Worm (Caenorhabditis elegans) whole organism, young adult: ENCODE data around the gene cyp-13A3.

Experiments used
- B0336.3 ChIP-seq: fragments of 200-800 bp; sonication (Bioruptor generic); IDR thresholded peaks from 2 replicates; pipeline ENCODE4 v1.3.6; 2022; ENCODE audit warnings: missing genetic modification characterization, missing compliant biosample characterization
- C06A6.2 ChIP-seq: fragments of 200-800 bp; sonication (Bioruptor generic); conservative IDR thresholded peaks from 2 replicates; pipeline ENCODE4 v1.3.6; 2022; ENCODE audit warnings: missing genetic modification characterization, missing compliant biosample characterization
- F10E7.11 ChIP-seq: sonication (generic microtip); optimal IDR thresholded peaks from 2 replicates; lab custom pipeline; 2017; ENCODE audit warnings: mild to moderate bottlenecking, missing genetic modification characterization, moderate library complexity, missing compliant biosample characterization
- F23B12.7 ChIP-seq: sonication (generic microtip); optimal IDR thresholded peaks from 2 replicates; lab custom pipeline; 2017; ENCODE audit warnings: missing genetic modification characterization, mild to moderate bottlenecking, missing compliant biosample characterization, antibody characterized with exemption, moderate library complexity; ENCODE audit not compliant: insufficient read depth
- F33H1.4 ChIP-seq: fragments of 200-800 bp; sonication (Bioruptor generic); IDR thresholded peaks from 2 replicates; pipeline ENCODE4 v1.3.6; 2022; ENCODE audit warnings: missing genetic modification reagents, missing genetic modification characterization, missing compliant biosample characterization
- F37B4.10 ChIP-seq: fragments of 200-800 bp; sonication (Bioruptor generic); IDR thresholded peaks from 2 replicates; pipeline ENCODE4 v1.3.6; 2022; ENCODE audit warnings: missing genetic modification characterization, missing compliant biosample characterization
- F49E8.2 ChIP-seq: sonication (generic microtip); optimal IDR thresholded peaks from 3 replicates; lab custom pipeline; 2017; ENCODE audit warnings: missing genetic modification characterization, mild to moderate bottlenecking, missing compliant biosample characterization, antibody characterized with exemption, moderate library complexity; ENCODE audit not compliant: insufficient read depth
- F57C9.4 ChIP-seq: sonication (generic microtip); optimal IDR thresholded peaks from 2 replicates; lab custom pipeline; 2017; ENCODE audit warnings: mild to moderate bottlenecking, missing genetic modification characterization, missing compliant biosample characterization
- T26A5.8 ChIP-seq: sonication (generic microtip); optimal IDR thresholded peaks from 2 replicates; lab custom pipeline; 2016; ENCODE audit warnings: missing genetic modification characterization, missing compliant biosample characterization
- Y53F4B.3 ChIP-seq: fragments of 200-800 bp; sonication (Bioruptor generic); IDR thresholded peaks from 2 replicates; pipeline ENCODE4 v1.3.6; 2022; ENCODE audit warnings: missing genetic modification reagents, missing genetic modification characterization, missing compliant biosample characterization
- Y67H2A.10 ChIP-seq: fragments of 200-800 bp; sonication (Bioruptor generic); conservative IDR thresholded peaks from 2 replicates; pipeline ENCODE4 v1.3.6; 2022; ENCODE audit warnings: missing genetic modification reagents, missing genetic modification characterization, missing compliant biosample characterization
- Y95B8A.8 ChIP-seq: fragments of 200-800 bp; sonication (Bioruptor generic); IDR thresholded peaks from 2 replicates; pipeline ENCODE4 v1.3.6; 2022; ENCODE audit warnings: missing genetic modification reagents, missing genetic modification characterization, missing compliant biosample characterization
- ZK185.1 ChIP-seq: sonication (generic microtip); optimal IDR thresholded peaks from 2 replicates; lab custom pipeline; 2016; ENCODE audit warnings: mild to moderate bottlenecking, missing genetic modification characterization, missing compliant biosample characterization; ENCODE audit not compliant: poor library complexity, severe bottlenecking
- ama-1 ChIP-seq, 3 experiments: fragments of 150-350 bp in 1 of 3; sonication (generic microtip) in 2 of 3; optimal IDR thresholded peaks; 2 replicates each; lab custom pipeline; 2014 to 2018; ENCODE audit warnings: missing biosample characterization in 2 of 3, missing genetic modification characterization in 2 of 3, missing genetic modification reagents in 2 of 3
- atf-7 ChIP-seq: sonication (generic microtip); optimal IDR thresholded peaks from 2 replicates; lab custom pipeline; 2017; ENCODE audit warnings: mild to moderate bottlenecking, missing genetic modification characterization, missing compliant biosample characterization
- bed-2 ChIP-seq: fragments of 200-800 bp; sonication (Bioruptor generic); IDR thresholded peaks from 2 replicates; pipeline ENCODE4 v1.3.6; 2022; ENCODE audit warnings: missing genetic modification reagents, missing genetic modification characterization, missing compliant biosample characterization
- ccch-3 ChIP-seq: fragments of 200-800 bp; sonication (Bioruptor generic); optimal IDR thresholded peaks from 2 replicates; lab custom pipeline; 2018; ENCODE audit warnings: mild to moderate bottlenecking, missing genetic modification characterization, missing compliant biosample characterization
- cebp-1 ChIP-seq, 2 experiments: fragments of 200-800 bp in 1 of 2; sonication (Bioruptor generic) in 1 of 2; sonication (generic microtip) in 1 of 2; IDR thresholded peaks in 1 of 2; optimal IDR thresholded peaks in 1 of 2; 2 replicates each; pipeline versions ENCODE4 v1.3.6 to Lab custom; 2017 to 2022; ENCODE audit warnings: missing compliant biosample characterization in 2 of 2, missing genetic modification characterization in 2 of 2, mild to moderate bottlenecking in 1 of 2, missing genetic modification reagents in 1 of 2, moderate library complexity in 1 of 2
- ceh-58 ChIP-seq: fragments of 200-800 bp; sonication (Bioruptor generic); IDR thresholded peaks from 2 replicates; pipeline ENCODE4 v1.3.6; 2022; ENCODE audit warnings: missing genetic modification characterization, missing compliant biosample characterization
- ceh-79 ChIP-seq: sonication (generic microtip); optimal IDR thresholded peaks from 2 replicates; lab custom pipeline; 2017; ENCODE audit warnings: mild to moderate bottlenecking, missing genetic modification characterization, missing compliant biosample characterization
- efl-1 ChIP-seq: fragments of 150-350 bp; optimal IDR thresholded peaks from 2 replicates; lab custom pipeline; 2014; ENCODE audit warnings: missing biosample characterization, missing genetic modification reagents, missing genetic modification characterization
- egl-18 ChIP-seq: fragments of 200-800 bp; sonication (Bioruptor generic); IDR thresholded peaks from 2 replicates; pipeline ENCODE4 v1.3.6; 2022; ENCODE audit warnings: missing genetic modification reagents, missing genetic modification characterization, missing compliant biosample characterization
- ets-4 ChIP-seq: fragments of 200-800 bp; sonication (Bioruptor generic); optimal IDR thresholded peaks from 2 replicates; lab custom pipeline; 2018; ENCODE audit warnings: mild to moderate bottlenecking, missing genetic modification characterization, missing compliant biosample characterization
- hlh-12 ChIP-seq: sonication (generic microtip); optimal IDR thresholded peaks from 2 replicates; lab custom pipeline; 2016; ENCODE audit warnings: missing genetic modification characterization, missing compliant biosample characterization
- hlh-26 ChIP-seq: fragments of 200-800 bp; sonication (Bioruptor generic); conservative IDR thresholded peaks from 2 replicates; pipeline ENCODE4 v1.3.6; 2022; ENCODE audit warnings: missing genetic modification reagents, missing genetic modification characterization, missing compliant biosample characterization
- hmg-20 ChIP-seq: fragments of 200-800 bp; sonication (Bioruptor generic); IDR thresholded peaks from 2 replicates; pipeline ENCODE4 v1.3.6; 2022; ENCODE audit warnings: missing genetic modification reagents, missing genetic modification characterization, missing compliant biosample characterization
- let-526 ChIP-seq: fragments of 200-800 bp; sonication (Bioruptor generic); IDR thresholded peaks from 2 replicates; pipeline ENCODE4 v1.3.6; 2022; ENCODE audit warnings: missing genetic modification reagents, missing genetic modification characterization, missing compliant biosample characterization
- lsl-1 ChIP-seq: fragments of 200-800 bp; sonication (Bioruptor generic); optimal IDR thresholded peaks from 2 replicates; lab custom pipeline; 2018; ENCODE audit warnings: mild to moderate bottlenecking, missing genetic modification characterization, moderate library complexity, missing compliant biosample characterization
- madf-3 ChIP-seq: fragments of 200-800 bp; sonication (Bioruptor generic); IDR thresholded peaks from 2 replicates; pipeline ENCODE4 v1.3.6; 2022; ENCODE audit warnings: missing genetic modification reagents, missing genetic modification characterization, missing compliant biosample characterization
- nfya-1 ChIP-seq: sonication (generic microtip); optimal IDR thresholded peaks from 2 replicates; lab custom pipeline; 2017; ENCODE audit warnings: antibody characterized with exemption, missing compliant biosample characterization, missing genetic modification characterization, borderline replicate concordance; ENCODE audit not compliant: insufficient read depth
- pha-4 ChIP-seq: fragments of 150-350 bp; sonication (generic microtip); optimal IDR thresholded peaks from 2 replicates; lab custom pipeline; 2014; ENCODE audit warnings: missing biosample characterization, missing genetic modification reagents, missing genetic modification characterization
- rec-8 ChIP-seq, 2 experiments: sonication (generic microtip); optimal IDR thresholded peaks; 2 replicates each; lab custom pipeline; 2016; ENCODE audit warnings: mild to moderate bottlenecking in 2 of 2, missing genetic modification characterization in 2 of 2, missing genetic modification reagents in 2 of 2, missing genotype in 2 of 2, missing biosample characterization in 1 of 2, missing compliant biosample characterization in 1 of 2, moderate library complexity in 1 of 2
- repo-1 ChIP-seq: sonication (generic microtip); optimal IDR thresholded peaks from 2 replicates; lab custom pipeline; 2017; ENCODE audit warnings: mild to moderate bottlenecking, missing genetic modification characterization, missing compliant biosample characterization
- rpc-1 ChIP-seq, 2 experiments: fragments of 150-350 bp in 1 of 2; sonication (generic microtip) in 1 of 2; optimal IDR thresholded peaks; 2 replicates each; lab custom pipeline; 2014 to 2018; ENCODE audit warnings: missing biosample characterization in 1 of 2, missing genetic modification characterization in 1 of 2, missing genetic modification reagents in 1 of 2, missing genotype in 1 of 2
- snpc-1.1 ChIP-seq: sonication (generic microtip); optimal IDR thresholded peaks from 2 replicates; lab custom pipeline; 2017; ENCODE audit warnings: missing genetic modification characterization, mild to moderate bottlenecking, missing compliant biosample characterization, antibody characterized with exemption, moderate library complexity, missing genotype, missing genetic modification reagents; ENCODE audit not compliant: insufficient read depth
- snpc-1.3 ChIP-seq: sonication (generic microtip); optimal IDR thresholded peaks from 2 replicates; lab custom pipeline; 2017; ENCODE audit warnings: missing genetic modification characterization, mild to moderate bottlenecking, missing compliant biosample characterization, antibody characterized with exemption, moderate library complexity, missing genotype, missing genetic modification reagents; ENCODE audit not compliant: insufficient read depth
- tbp1 ChIP-seq: fragments of 200-800 bp; sonication (Bioruptor generic); optimal IDR thresholded peaks from 2 replicates; lab custom pipeline; 2018; ENCODE audit warnings: mild to moderate bottlenecking, missing genetic modification characterization, missing compliant biosample characterization
- unc-130 ChIP-seq: sonication (generic microtip); optimal IDR thresholded peaks from 2 replicates; lab custom pipeline; 2016; ENCODE audit warnings: missing genetic modification reagents, missing genetic modification characterization, missing compliant biosample characterization
- ztf-18 ChIP-seq: sonication (generic microtip); optimal IDR thresholded peaks from 2 replicates; lab custom pipeline; 2016; ENCODE audit warnings: missing genotype, mild to moderate bottlenecking, missing genetic modification characterization, missing compliant biosample characterization
- ztf-25 ChIP-seq: fragments of 200-800 bp; sonication (Bioruptor generic); IDR thresholded peaks from 2 replicates; pipeline ENCODE4 v1.3.6; 2022; ENCODE audit warnings: missing genetic modification reagents, missing genetic modification characterization, missing compliant biosample characterization
- ztf-26 ChIP-seq: sonication (generic microtip); optimal IDR thresholded peaks from 2 replicates; lab custom pipeline; 2017; ENCODE audit warnings: missing genetic modification characterization, missing compliant biosample characterization
- ztf-28 ChIP-seq: fragments of 200-800 bp; sonication (Bioruptor generic); IDR thresholded peaks from 2 replicates; pipeline ENCODE4 v1.3.6; 2022; ENCODE audit warnings: missing genetic modification reagents, missing genetic modification characterization, missing compliant biosample characterization
- ztf-3 ChIP-seq: fragments of 200-800 bp; sonication (Bioruptor generic); optimal IDR thresholded peaks from 2 replicates; lab custom pipeline; 2018; ENCODE audit warnings: mild to moderate bottlenecking, missing genetic modification characterization, missing compliant biosample characterization
- ztf-6 ChIP-seq: fragments of 200-800 bp; sonication (Bioruptor generic); IDR thresholded peaks from 2 replicates; pipeline ENCODE4 v1.3.6; 2022; ENCODE audit warnings: missing genetic modification reagents, missing genetic modification characterization, missing compliant biosample characterization

Gene cyp-13A3

DNA sequence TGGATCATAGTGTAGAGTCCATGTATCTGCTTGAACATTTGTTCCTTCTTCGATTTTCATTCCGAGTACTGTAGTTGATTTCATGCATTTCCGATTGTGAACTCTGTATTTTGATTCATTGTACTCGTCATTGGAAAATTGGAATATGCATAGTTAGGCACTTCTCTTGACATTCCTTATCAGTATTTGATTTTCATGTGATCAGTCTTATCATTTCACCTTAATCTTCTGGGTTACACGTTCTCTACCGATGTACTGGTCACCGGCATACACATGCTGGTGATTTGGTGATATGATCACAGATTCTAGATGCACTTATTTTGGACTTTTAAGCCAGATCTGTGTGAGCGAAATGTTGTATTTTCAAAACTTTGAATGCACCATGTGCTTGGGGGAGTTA, 1.9 kb downstream of the cyp-13A3 start (continued):
- TF ChIP-seq C06A6.2, result no peak
- no peak for TF ChIP-seq ZK185.1 (tag; lab: Kevin White, UChicago)
- no peak for TF ChIP-seq F10E7.11 (tag; lab: Kevin White, UChicago)
- TF ChIP-seq cebp-1 (GFP tag; IDR thresholded peaks at IDR 0.05; lab: Robert Waterston, UW), result peak; percentile 7; the same call in 1 of the 2 replicates
- TF ChIP-seq cebp-1 (tag; optimal IDR thresholded peaks at IDR 0.05; lab: Kevin White, UChicago), result no peak
- no peak for TF ChIP-seq ztf-28 (GFP tag; lab: Robert Waterston, UW)
- no peak for TF ChIP-seq ceh-79 (tag; lab: Kevin White, UChicago)
- no peak for TF ChIP-seq unc-130
- TF ChIP-seq snpc-1.3 (tag; lab: Kevin White, UChicago), result no peak
- no peak for TF ChIP-seq hmg-20 (GFP tag; lab: Robert Waterston, UW)
- TF ChIP-seq ets-4 (GFP tag; lab: Kevin White, UChicago), result peak; percentile 53
- no peak for TF ChIP-seq ztf-26
- TF ChIP-seq B0336.3 (GFP tag; lab: Robert Waterston, UW), result no peak
- TF ChIP-seq F49E8.2 (tag; lab: Kevin White, UChicago), result no peak
- TF ChIP-seq F57C9.4, result no peak
- TF ChIP-seq atf-7 (tag; lab: Kevin White, UChicago), result peak; percentile 66
- no peak for TF ChIP-seq Y67H2A.10
- no peak for TF ChIP-seq ceh-58 (GFP tag; lab: Robert Waterston, UW)

DNA sequence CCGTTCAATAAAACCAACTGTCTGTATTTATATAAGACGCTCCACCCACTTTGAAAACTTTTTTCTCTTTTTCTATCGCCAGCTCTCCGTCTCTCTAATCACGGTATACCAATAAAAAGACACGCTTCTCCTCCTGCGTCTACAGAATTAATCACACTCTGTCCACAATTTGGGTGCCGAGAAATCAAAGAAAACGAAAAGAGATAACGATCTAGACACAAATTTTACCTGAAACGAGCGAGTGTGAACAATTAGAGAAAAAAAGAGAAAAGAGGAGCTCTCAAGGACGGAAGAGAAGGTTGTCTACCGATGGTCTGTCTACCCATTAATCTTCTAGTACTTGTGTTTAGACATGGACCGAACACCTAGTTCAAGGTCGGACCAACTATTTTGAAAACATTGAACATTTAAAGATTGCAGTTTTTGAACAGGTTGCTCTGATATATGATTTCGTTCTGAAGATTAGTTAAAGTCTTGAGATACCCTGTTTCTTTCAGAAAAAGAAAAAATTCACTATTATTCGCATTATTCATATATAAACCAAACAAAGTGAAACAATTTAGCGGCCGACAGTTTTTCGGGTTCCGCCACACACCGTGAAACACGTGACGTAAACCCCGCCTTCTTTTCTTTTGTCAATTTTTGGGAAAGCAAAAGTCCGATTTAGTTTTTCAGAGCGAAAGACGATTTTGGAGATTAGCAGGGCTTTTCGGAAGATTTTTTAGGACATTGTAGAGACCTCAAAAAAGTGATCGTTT, 5.5 kb downstream of the cyp-13A3 start, which contains the start of gene cyp-13A2:
cyp-13A2 (minus strand) TSS at position 235 of the 758 bp plus-strand sequence.
- TF ChIP-seq madf-3 (GFP tag; lab: Robert Waterston, UW) (no peak), egl-18 (GFP tag; lab: Robert Waterston, UW) (no peak), ceh-79 (tag; lab: Kevin White, UChicago) (no peak), snpc-1.1 (tag; lab: Kevin White, UChicago) (peak; percentile 93), hlh-26 (GFP tag; lab: Robert Waterston, UW) (no peak), Y95B8A.8 (GFP tag; lab: Robert Waterston, UW) (no peak), bed-2 (GFP tag; lab: Robert Waterston, UW) (no peak), let-526 (GFP tag; lab: Robert Waterston, UW) (no peak), F23B12.7 (no peak), pha-4 (tag; lab: Kevin White, UChicago) (peak; percentile 6), F57C9.4 (no peak), F33H1.4 (GFP tag; lab: Robert Waterston, UW) (peak; percentile 24; the same call in 1 of the 2 replicates), repo-1 (no peak), hlh-12 (tag; lab: Kevin White, UChicago) (no peak), T26A5.8 (no peak), tbp1 (GFP tag; lab: Kevin White, UChicago) (peak; percentile 57), rpc-1 (optimal IDR thresholded peaks at IDR 0.05; lab: Kevin White, UChicago) (no peak), rpc-1 (tag; optimal IDR thresholded peaks at IDR 0.05; lab: Kevin White, UChicago) (peak; percentile 3), ama-1 (optimal IDR thresholded peaks at IDR 0.05; lab: Kevin White, UChicago) (no peak), ama-1 (GFP tag; optimal IDR thresholded peaks at IDR 0.05; lab: Kevin White, UChicago) (no peak), F37B4.10 (GFP tag; lab: Robert Waterston, UW) (no peak), efl-1 (GFP tag; lab: Kevin White, UChicago) (no peak), ztf-18 (tag; lab: Kevin White, UChicago) (no peak), rec-8 (tag; optimal IDR thresholded peaks at IDR 0.05; lab: Kevin White, UChicago) (no peak), ztf-25 (no peak), ztf-6 (GFP tag; lab: Robert Waterston, UW) (no peak), ztf-3 (no peak), nfya-1 (tag; lab: Kevin White, UChicago) (no peak), atf-7 (tag; lab: Kevin White, UChicago) (no peak), Y53F4B.3 (GFP tag; lab: Robert Waterston, UW) (no peak), snpc-1.3 (tag; lab: Kevin White, UChicago) (no peak), ccch-3 (GFP tag; lab: Kevin White, UChicago) (no peak), lsl-1 (no peak)
